Fruit fly (Drosophila melanogaster) whole organism, wandering third instar larva: ENCODE measurements around the gene Delta.

ENCODE experiments used
- CrebA ChIP-seq: fragments of 200-800 bp; sonication (Bioruptor generic); optimal IDR thresholded peaks from 2 replicates; lab custom pipeline; 2016; ENCODE audit warnings: missing biosample characterization, mild to moderate bottlenecking, missing genetic modification characterization, borderline replicate concordance
- Dif ChIP-seq: fragments of 200-275, 200-300 bp; sonication (Bioruptor generic); optimal IDR thresholded peaks from 2 replicates; lab custom pipeline; 2018; ENCODE audit warnings: missing biosample characterization, missing genetic modification characterization; ENCODE audit not compliant: partially characterized antibody
- Hr78 ChIP-seq: fragments of >200 bp; optimal IDR thresholded peaks from 2 replicates; lab custom pipeline; 2017; ENCODE audit warnings: missing biosample characterization, missing genetic modification characterization
- Jra ChIP-seq: sonication (Bioruptor generic); optimal IDR thresholded peaks from 2 replicates; lab custom pipeline; 2016; ENCODE audit warnings: missing biosample characterization, missing genetic modification characterization
- N ChIP-seq: fragments of >200 bp; optimal IDR thresholded peaks from 2 replicates; lab custom pipeline; 2018; ENCODE audit warnings: missing biosample characterization, missing external identifiers, missing genetic modification characterization
- OdsH ChIP-seq: fragments of 200-800 bp; sonication (Bioruptor generic); optimal IDR thresholded peaks from 2 replicates; lab custom pipeline; 2016; ENCODE audit warnings: missing biosample characterization, mild to moderate bottlenecking, missing genetic modification characterization
- Vsx2 ChIP-seq: fragments of 200-300, 225-300 bp; sonication (Bioruptor generic); optimal IDR thresholded peaks from 2 replicates; lab custom pipeline; 2018; ENCODE audit warnings: missing biosample characterization, missing genetic modification characterization; ENCODE audit not compliant: partially characterized antibody
- brk ChIP-seq: fragments of 200-800 bp; sonication (Bioruptor generic); optimal IDR thresholded peaks from 2 replicates; lab custom pipeline; 2016; ENCODE audit warnings: missing biosample characterization, mild to moderate bottlenecking, missing genetic modification characterization
- h ChIP-seq: fragments of 200-800 bp; sonication (Bioruptor generic); optimal IDR thresholded peaks from 3 replicates; lab custom pipeline; 2016; ENCODE audit warnings: missing biosample characterization, mild to moderate bottlenecking, missing genetic modification characterization
- jim ChIP-seq: fragments of 175-275, 200-325 bp; sonication (Bioruptor generic); optimal IDR thresholded peaks from 2 replicates; lab custom pipeline; 2016; ENCODE audit warnings: missing biosample characterization, mild to moderate bottlenecking, missing genetic modification characterization
- lola ChIP-seq: fragments of >200 bp; optimal IDR thresholded peaks from 2 replicates; lab custom pipeline; 2017; ENCODE audit warnings: missing biosample characterization, missing genetic modification characterization
- psq ChIP-seq: fragments of 200-800 bp; sonication (Bioruptor generic); optimal IDR thresholded peaks from 3 replicates; lab custom pipeline; 2017; ENCODE audit warnings: missing biosample characterization, mild to moderate bottlenecking, missing genetic modification characterization, moderate library complexity
- tai ChIP-seq: sonication (Bioruptor generic); optimal IDR thresholded peaks from 2 replicates; lab custom pipeline; 2016; ENCODE audit warnings: missing biosample characterization, missing genetic modification characterization

DNA sequence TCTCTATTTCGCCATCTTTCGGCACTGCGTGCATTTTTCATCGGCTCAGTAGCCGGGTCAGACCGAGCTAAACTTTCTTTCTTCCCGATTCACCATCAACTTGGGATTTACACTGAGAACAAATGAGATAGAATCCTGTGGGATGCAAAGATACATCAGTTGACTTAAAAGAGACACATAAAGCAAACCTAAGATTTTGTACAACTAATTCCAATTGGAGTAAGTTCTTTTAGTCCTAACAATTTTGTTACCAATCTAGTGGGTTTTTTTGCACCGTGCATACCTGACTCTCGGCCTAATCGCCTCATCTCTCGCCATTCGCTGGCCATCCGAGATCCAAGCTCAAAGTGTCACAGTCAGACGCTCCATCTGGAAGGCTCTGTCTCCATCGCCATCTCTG is 61.2 kb downstream of the Delta start:
- TF ChIP-seq Jra (no peak), tai (GFP tag; lab: Kevin White, UChicago) (no peak), brk (no peak), Hr78 (GFP tag; lab: Kevin White, UChicago) (no peak), Vsx2 (no peak), h (GFP tag; lab: Kevin White, UChicago) (no peak), psq (GFP tag; lab: Kevin White, UChicago) (no peak), CrebA (GFP tag; lab: Kevin White, UChicago) (no peak), N (GFP tag; lab: Kevin White, UChicago) (no peak), OdsH (GFP tag; lab: Kevin White, UChicago) (no peak), Dif (no peak), jim (GFP tag; lab: Kevin White, UChicago) (no peak), lola (GFP tag; lab: Kevin White, UChicago) (no peak)
